Worm (Caenorhabditis elegans) whole organism, L3 larva: Measurements from ENCODE around the gene dohh-1.

ENCODE experiments used
- R02D3.7 ChIP-seq: fragments of 150-350 bp; optimal IDR thresholded peaks from 2 replicates; lab custom pipeline; 2014; ENCODE audit warnings: missing biosample characterization, missing genetic modification characterization
- ZK546.5 ChIP-seq: sonication (generic microtip); optimal IDR thresholded peaks from 2 replicates; lab custom pipeline; 2017; ENCODE audit warnings: missing biosample characterization, missing genetic modification characterization
- aly-2 ChIP-seq: fragments of 150-350 bp; optimal IDR thresholded peaks from 2 replicates; lab custom pipeline; 2014; ENCODE audit warnings: missing biosample characterization, missing genetic modification characterization
- ama-1 ChIP-seq: fragments of 150-350 bp; optimal IDR thresholded peaks from 2 replicates; lab custom pipeline; 2018
- ceh-16 ChIP-seq: sonication (generic microtip); optimal IDR thresholded peaks from 2 replicates; lab custom pipeline; 2017; ENCODE audit warnings: missing biosample characterization, missing genetic modification characterization
- ceh-82 ChIP-seq: fragments of 150-350 bp; optimal IDR thresholded peaks from 2 replicates; lab custom pipeline; 2014; ENCODE audit warnings: missing biosample characterization, missing genetic modification characterization
- ceh-9 ChIP-seq: sonication (generic microtip); optimal IDR thresholded peaks from 2 replicates; lab custom pipeline; 2018; ENCODE audit warnings: missing biosample characterization, missing genetic modification characterization
- daf-12 ChIP-seq: fragments of 150-350 bp; optimal IDR thresholded peaks from 2 replicates; lab custom pipeline; 2014; ENCODE audit warnings: missing biosample characterization, missing genetic modification reagents, missing genetic modification characterization
- egl-27 ChIP-seq: sonication (generic microtip); optimal IDR thresholded peaks from 4 replicates; lab custom pipeline; 2017; ENCODE audit warnings: missing biosample characterization, missing genetic modification reagents, missing genetic modification characterization
- egl-5 ChIP-seq: fragments of 150-350 bp; optimal IDR thresholded peaks from 2 replicates; lab custom pipeline; 2017; ENCODE audit warnings: missing biosample characterization, missing genetic modification reagents, missing genetic modification characterization, inconsistent platforms
- elt-1 ChIP-seq: fragments of 150-350 bp; optimal IDR thresholded peaks from 2 replicates; lab custom pipeline; 2014; ENCODE audit warnings: missing biosample characterization, missing genetic modification characterization
- elt-2 ChIP-seq: sonication (generic microtip); optimal IDR thresholded peaks from 2 replicates; lab custom pipeline; 2016; ENCODE audit warnings: missing genetic modification reagents, mild to moderate bottlenecking, missing genetic modification characterization, missing compliant biosample characterization
- elt-3 ChIP-seq, 3 experiments: fragments of 150-350 bp in 1 of 3; sonication (generic microtip) in 2 of 3; optimal IDR thresholded peaks; 2 replicates in 2 of 3; 4 replicates in 1 of 3; lab custom pipeline; 2014 to 2017; ENCODE audit warnings: missing biosample characterization in 3 of 3, missing genetic modification characterization in 3 of 3
- eor-1 ChIP-seq, 2 experiments: fragments of 150-350 bp; optimal IDR thresholded peaks; 2 replicates each; lab custom pipeline; 2014 to 2018; ENCODE audit warnings: missing biosample characterization in 2 of 2, missing genetic modification characterization in 2 of 2
- fkh-10 ChIP-seq: sonication (generic microtip); optimal IDR thresholded peaks from 2 replicates; lab custom pipeline; 2017; ENCODE audit warnings: missing biosample characterization, missing genetic modification reagents, missing genetic modification characterization
- fkh-2 ChIP-seq: fragments of 150-350 bp; optimal IDR thresholded peaks from 2 replicates; lab custom pipeline; 2014; ENCODE audit warnings: missing biosample characterization, missing genetic modification reagents, missing genetic modification characterization
- fos-1 ChIP-seq: fragments of 150-350 bp; optimal IDR thresholded peaks from 2 replicates; lab custom pipeline; 2014; ENCODE audit warnings: missing biosample characterization, missing genetic modification characterization
- hmg-11 ChIP-seq: sonication (generic microtip); optimal IDR thresholded peaks from 2 replicates; lab custom pipeline; 2016; ENCODE audit warnings: missing genetic modification characterization, missing compliant biosample characterization
- jun-1 ChIP-seq: fragments of 150-350 bp; optimal IDR thresholded peaks from 2 replicates; lab custom pipeline; 2014; ENCODE audit warnings: missing biosample characterization, missing genetic modification reagents, missing genetic modification characterization
- lin-15B ChIP-seq: fragments of 150-350 bp; optimal IDR thresholded peaks from 2 replicates; lab custom pipeline; 2014; ENCODE audit warnings: missing biosample characterization, missing genetic modification characterization
- lin-39 ChIP-seq: fragments of 150-350 bp; optimal IDR thresholded peaks from 2 replicates; lab custom pipeline; 2018; ENCODE audit warnings: missing biosample characterization, missing genetic modification reagents, missing genetic modification characterization
- lsy-12 ChIP-seq: sonication (generic microtip); optimal IDR thresholded peaks from 2 replicates; lab custom pipeline; 2016; ENCODE audit warnings: mild to moderate bottlenecking, missing genetic modification characterization, missing compliant biosample characterization
- mdl-1 ChIP-seq: fragments of 150-350 bp; optimal IDR thresholded peaks from 2 replicates; lab custom pipeline; 2014; ENCODE audit warnings: missing biosample characterization, missing genetic modification characterization
- mml-1 ChIP-seq: fragments of 150-350 bp; sonication (generic microtip); optimal IDR thresholded peaks from 3 replicates; lab custom pipeline; 2014; ENCODE audit warnings: missing biosample characterization, missing genetic modification characterization
- nfya-1 ChIP-seq: sonication (generic microtip); optimal IDR thresholded peaks from 2 replicates; lab custom pipeline; 2017; ENCODE audit warnings: missing genetic modification characterization, mild to moderate bottlenecking, missing compliant biosample characterization, antibody characterized with exemption, moderate library complexity; ENCODE audit not compliant: insufficient read depth
- nhr-11 ChIP-seq: fragments of 150-350 bp; optimal IDR thresholded peaks from 2 replicates; lab custom pipeline; 2014; ENCODE audit warnings: missing biosample characterization, missing genetic modification characterization
- nhr-12 ChIP-seq: fragments of 150-350 bp; optimal IDR thresholded peaks from 2 replicates; lab custom pipeline; 2014; ENCODE audit warnings: missing biosample characterization, missing genetic modification characterization
- nhr-23 ChIP-seq: fragments of 150-350 bp; optimal IDR thresholded peaks from 2 replicates; lab custom pipeline; 2014; ENCODE audit warnings: missing biosample characterization, missing genetic modification reagents, missing genetic modification characterization
- nhr-237 ChIP-seq: fragments of 150-350 bp; optimal IDR thresholded peaks from 2 replicates; lab custom pipeline; 2014; ENCODE audit warnings: missing biosample characterization, missing genetic modification characterization
- nhr-25 ChIP-seq: sonication (generic microtip); optimal IDR thresholded peaks from 2 replicates; lab custom pipeline; 2017; ENCODE audit warnings: missing biosample characterization, missing genetic modification characterization
- nhr-28 ChIP-seq: fragments of 150-350 bp; optimal IDR thresholded peaks from 2 replicates; lab custom pipeline; 2014; ENCODE audit warnings: missing biosample characterization, missing genetic modification characterization
- nhr-43 ChIP-seq: sonication (generic microtip); optimal IDR thresholded peaks from 2 replicates; lab custom pipeline; 2016; ENCODE audit warnings: mild to moderate bottlenecking, missing genetic modification characterization, missing compliant biosample characterization; ENCODE audit not compliant: poor library complexity, severe bottlenecking
- nhr-67 ChIP-seq: fragments of 150-350 bp; optimal IDR thresholded peaks from 2 replicates; lab custom pipeline; 2014; ENCODE audit warnings: missing biosample characterization, missing genetic modification characterization
- nhr-76 ChIP-seq: fragments of 150-350 bp; sonication (generic microtip); optimal IDR thresholded peaks from 5 replicates; lab custom pipeline; 2014; ENCODE audit warnings: missing biosample characterization, missing genetic modification characterization
- nhr-77 ChIP-seq: fragments of 150-350 bp; optimal IDR thresholded peaks from 2 replicates; lab custom pipeline; 2014; ENCODE audit warnings: missing biosample characterization, missing genetic modification characterization
- pha-4 ChIP-seq: fragments of 150-350 bp; optimal IDR thresholded peaks from 2 replicates; lab custom pipeline; 2014; ENCODE audit warnings: missing biosample characterization, missing genetic modification reagents, missing genetic modification characterization
- pqm-1 ChIP-seq: fragments of 150-350 bp; optimal IDR thresholded peaks from 2 replicates; lab custom pipeline; 2017; ENCODE audit warnings: missing biosample characterization, missing genetic modification characterization, inconsistent platforms
- sea-2 ChIP-seq: fragments of 150-350 bp; sonication (generic microtip); optimal IDR thresholded peaks from 4 replicates; lab custom pipeline; 2014; ENCODE audit warnings: missing biosample characterization, missing genetic modification reagents, missing genetic modification characterization
- skn-1 ChIP-seq: fragments of 150-350 bp; optimal IDR thresholded peaks from 2 replicates; lab custom pipeline; 2014; ENCODE audit warnings: missing biosample characterization, missing genetic modification characterization
- snpc-4 ChIP-seq: fragments of 150-350 bp; optimal IDR thresholded peaks from 2 replicates; lab custom pipeline; 2014; ENCODE audit warnings: missing biosample characterization, missing genetic modification characterization
- tbx-2 ChIP-seq: sonication (generic microtip); optimal IDR thresholded peaks from 2 replicates; lab custom pipeline; 2016; ENCODE audit warnings: mild to moderate bottlenecking, missing genetic modification characterization, missing compliant biosample characterization
- unc-62 ChIP-seq: fragments of 150-350 bp; sonication (generic microtip); optimal IDR thresholded peaks from 4 replicates; lab custom pipeline; 2014; ENCODE audit warnings: missing biosample characterization, missing genetic modification reagents, missing genetic modification characterization
- zag-1 ChIP-seq: fragments of 150-350 bp; optimal IDR thresholded peaks from 2 replicates; lab custom pipeline; 2014; ENCODE audit warnings: missing biosample characterization, missing genetic modification characterization
- ztf-11 ChIP-seq: fragments of 150-350 bp; optimal IDR thresholded peaks from 2 replicates; lab custom pipeline; 2014; ENCODE audit warnings: missing biosample characterization, missing genetic modification characterization
- ztf-4 ChIP-seq: fragments of 150-350 bp; optimal IDR thresholded peaks from 2 replicates; lab custom pipeline; 2014; ENCODE audit warnings: missing biosample characterization, missing genetic modification characterization

Gene dohh-1

ce11 chrII:10558962-10559415, 20.8 kb upstream of the dohh-1 start:
- no peak for TF ChIP-seq nhr-11
- TF ChIP-seq unc-62 (GFP tag; lab: Kevin White, UChicago) = no peak
- TF ChIP-seq nhr-12 (tag; lab: Kevin White, UChicago) = no peak
- no peak for TF ChIP-seq egl-27 (tag; lab: Kevin White, UChicago)
- no peak for TF ChIP-seq snpc-4 (tag; lab: Kevin White, UChicago)
- no peak for TF ChIP-seq nhr-67 (tag; lab: Kevin White, UChicago)
- TF ChIP-seq aly-2 (tag; lab: Kevin White, UChicago) = no peak
- peak; percentile 66 for TF ChIP-seq lin-39
- TF ChIP-seq ceh-82 (tag; lab: Kevin White, UChicago) = no peak
- no peak for TF ChIP-seq mml-1
- peak; percentile 68 for TF ChIP-seq egl-5 (tag; lab: Kevin White, UChicago)
- no peak for TF ChIP-seq fos-1 (tag; lab: Kevin White, UChicago)
- no peak for TF ChIP-seq hmg-11 (tag; lab: Kevin White, UChicago)
- TF ChIP-seq nhr-77 = no peak
- TF ChIP-seq nhr-76 = no peak
- no peak for TF ChIP-seq pha-4 (tag; lab: Kevin White, UChicago)
- TF ChIP-seq mdl-1 (tag; lab: Kevin White, UChicago) = peak; percentile 39
- TF ChIP-seq nhr-43 (tag; lab: Kevin White, UChicago) = peak; percentile 70
- peak; percentile 82 for TF ChIP-seq nhr-25
- no peak for TF ChIP-seq R02D3.7 (tag; lab: Kevin White, UChicago)
- peak; percentile 67 for TF ChIP-seq lin-15B (tag; lab: Kevin White, UChicago)
- peak; percentile 70 for TF ChIP-seq elt-1 (tag; lab: Kevin White, UChicago)
- no peak for TF ChIP-seq elt-2 (tag; lab: Kevin White, UChicago)
- no peak for TF ChIP-seq nhr-28 (tag; lab: Kevin White, UChicago)
- TF ChIP-seq ceh-9 (tag; lab: Kevin White, UChicago) = no peak
- no peak for TF ChIP-seq eor-1 (tag; optimal IDR thresholded peaks at IDR 0.05; lab: Kevin White, UChicago)
- no peak for TF ChIP-seq fkh-10 (GFP tag; lab: Kevin White, UChicago)
- TF ChIP-seq daf-12 (tag; lab: Kevin White, UChicago) = no peak
- TF ChIP-seq ztf-11 (tag; lab: Kevin White, UChicago) = no peak
- TF ChIP-seq ama-1 (lab: Kevin White, UChicago) = peak; percentile 55
- no peak for TF ChIP-seq tbx-2
- no peak for TF ChIP-seq sea-2 (GFP tag; lab: Kevin White, UChicago)
- TF ChIP-seq nfya-1 (tag; lab: Kevin White, UChicago) = peak; percentile 69
- TF ChIP-seq ZK546.5 = no peak
- peak; percentile 57 for TF ChIP-seq lsy-12 (tag; lab: Kevin White, UChicago)
- TF ChIP-seq fkh-2 (tag; lab: Kevin White, UChicago) = no peak
- TF ChIP-seq ceh-16 (tag; lab: Kevin White, UChicago) = no peak
- peak; percentile 24 for TF ChIP-seq jun-1 (tag; lab: Kevin White, UChicago)

- TF ChIP-seq elt-1 (tag; lab: Kevin White, UChicago) = peak; percentile 0
- TF ChIP-seq lin-15B (tag; lab: Kevin White, UChicago) = no peak
- peak; percentile 65 for TF ChIP-seq pqm-1 (tag; lab: Kevin White, UChicago)
- TF ChIP-seq ama-1 (lab: Kevin White, UChicago) = peak; percentile 68
- no peak for TF ChIP-seq snpc-4 (tag; lab: Kevin White, UChicago)
- TF ChIP-seq nhr-23 (tag; lab: Kevin White, UChicago) = peak; percentile 14
- peak; percentile 71 for TF ChIP-seq elt-2 (tag; lab: Kevin White, UChicago)
- TF ChIP-seq nhr-43 (tag; lab: Kevin White, UChicago) = peak; percentile 40
- no peak for TF ChIP-seq ceh-9 (tag; lab: Kevin White, UChicago)
- peak; percentile 21 for TF ChIP-seq pha-4 (tag; lab: Kevin White, UChicago)
Observed at ce11 chrII:10559671-10560184, 20.0 kb upstream of the dohh-1 start.

ce11 chrII:10563368-10563767, 16.4 kb upstream of the dohh-1 start, which contains the start of gene cdc-48.1:
Gene cdc-48.1, minus strand, starts transcription at chrII:10563407.
- TF ChIP-seq tbx-2 = peak; percentile 97
- TF ChIP-seq egl-27 (tag; lab: Kevin White, UChicago) = peak; percentile 99
- TF ChIP-seq pha-4 (tag; lab: Kevin White, UChicago) = peak; percentile 100
- peak; percentile 73 for TF ChIP-seq nhr-67 (tag; lab: Kevin White, UChicago)
- peak; percentile 96 to 100 (median 99) for TF ChIP-seq elt-3 (tag; optimal IDR thresholded peaks at IDR 0.05; lab: Kevin White, UChicago)
- TF ChIP-seq jun-1 (tag; lab: Kevin White, UChicago) = peak; percentile 99
- TF ChIP-seq lsy-12 (tag; lab: Kevin White, UChicago) = peak; percentile 100
- TF ChIP-seq nhr-12 (tag; lab: Kevin White, UChicago) = no peak
- peak; percentile 99 for TF ChIP-seq lin-39
- TF ChIP-seq ceh-9 (tag; lab: Kevin White, UChicago) = no peak
- peak; percentile 98 for TF ChIP-seq R02D3.7 (tag; lab: Kevin White, UChicago)
- TF ChIP-seq nhr-237 (tag; lab: Kevin White, UChicago) = peak; percentile 74
- peak; percentile 100 for TF ChIP-seq fkh-10 (GFP tag; lab: Kevin White, UChicago)
- TF ChIP-seq ZK546.5 = peak; percentile 80
- TF ChIP-seq egl-5 (tag; lab: Kevin White, UChicago) = peak; percentile 97
- peak; percentile 94 for TF ChIP-seq zag-1 (tag; lab: Kevin White, UChicago)
- TF ChIP-seq aly-2 (tag; lab: Kevin White, UChicago) = peak; percentile 99
- peak; percentile 96 for TF ChIP-seq ztf-4 (tag; lab: Kevin White, UChicago)
- peak; percentile 100 for TF ChIP-seq skn-1
- TF ChIP-seq lin-15B (tag; lab: Kevin White, UChicago) = peak; percentile 100
- TF ChIP-seq nfya-1 (tag; lab: Kevin White, UChicago) = peak; percentile 99
- peak; percentile 100 for TF ChIP-seq fos-1 (tag; lab: Kevin White, UChicago)
- peak; percentile 98 for TF ChIP-seq snpc-4 (tag; lab: Kevin White, UChicago)
- peak; percentile 99 for TF ChIP-seq ceh-82 (tag; lab: Kevin White, UChicago)
- no peak for TF ChIP-seq mml-1
- TF ChIP-seq mdl-1 (tag; lab: Kevin White, UChicago) = peak; percentile 94
- peak; percentile 95 for TF ChIP-seq nhr-28 (tag; lab: Kevin White, UChicago)
